Worm (Caenorhabditis elegans): ENCODE measurements around the gene apc-11.

DNA sequence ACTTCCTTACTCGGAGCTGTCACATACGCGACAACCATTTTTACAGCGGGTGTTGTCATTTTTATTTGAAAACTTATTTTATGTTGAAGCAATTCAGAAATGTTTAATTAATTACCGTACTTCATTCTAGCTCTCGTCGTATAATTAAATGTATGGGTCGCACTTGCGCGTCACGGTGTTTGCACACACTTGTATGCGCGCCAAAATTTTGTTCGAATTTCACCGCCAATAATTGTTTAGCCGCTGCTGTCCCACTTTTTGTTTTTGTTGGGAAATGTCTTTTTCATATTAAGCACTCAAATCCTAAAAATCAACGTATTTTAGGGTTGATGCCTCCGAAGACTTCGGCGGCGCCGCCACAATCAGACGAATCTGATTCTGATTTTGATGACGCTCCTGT, 7.0 kb downstream of the apc-11 start, which contains the start of the genes F35G12.7 and smc-4:
- TF ChIP-seq mes-4 (tag; optimal IDR thresholded peaks at IDR 0.05) (no peak), lin-40 (tag; optimal IDR thresholded peaks at IDR 0.05) (no peak), let-526 (GFP tag; IDR thresholded peaks at IDR 0.05) (no peak), nfyb-1 (GFP tag; IDR thresholded peaks at IDR 0.05) (peak; percentile 67), F37B4.10 (GFP tag; IDR thresholded peaks at IDR 0.05) (0 out of 2 replicates have a peak, but pooled peaks have one; percentile 15), atf-7 (tag; optimal IDR thresholded peaks at IDR 0.05) (no peak), ets-4 (GFP tag; optimal IDR thresholded peaks at IDR 0.05) (no peak), cebp-1 (GFP tag; IDR thresholded peaks at IDR 0.05) (no peak), cebp-1 (tag; optimal IDR thresholded peaks at IDR 0.05) (peak; percentile 26), egrh-3 (GFP tag; IDR thresholded peaks at IDR 0.05) (no peak)
